Fruit fly (Drosophila melanogaster) whole organism, embryonic: ENCODE results near the gene Ccp84Ac.

ENCODE experiments used
- CG10366 ChIP-seq: fragments of 200-800 bp; sonication (Bioruptor generic); IDR thresholded peaks from 2 replicates; pipeline ENCODE4 v1.3.6; 2022; ENCODE audit warnings: missing biosample characterization, missing genetic modification characterization
- CG13775 ChIP-seq: fragments of 200-800 bp; sonication (Bioruptor generic); optimal IDR thresholded peaks from 3 replicates; lab custom pipeline; 2017; ENCODE audit warnings: missing biosample characterization, mild to moderate bottlenecking, missing genetic modification characterization
- CG14441 ChIP-seq: fragments of 200-800 bp; sonication (Bioruptor generic); IDR thresholded peaks from 2 replicates; pipeline ENCODE4 v1.3.6; 2022; ENCODE audit warnings: missing biosample characterization, missing genetic modification characterization
- CG15269 ChIP-seq: fragments of 200-800 bp; sonication (Bioruptor generic); optimal IDR thresholded peaks from 2 replicates; lab custom pipeline; 2018; ENCODE audit warnings: missing biosample characterization, mild to moderate bottlenecking, missing genetic modification characterization, moderate library complexity
- CG1603 ChIP-seq: fragments of 200-800 bp; sonication (Bioruptor generic); optimal IDR thresholded peaks from 2 replicates; lab custom pipeline; 2019; ENCODE audit warnings: missing biosample characterization, mild to moderate bottlenecking, missing genetic modification characterization, moderate library complexity
- CG16863 ChIP-seq: fragments of 200-800 bp; sonication (Bioruptor generic); optimal IDR thresholded peaks from 3 replicates; lab custom pipeline; 2016; ENCODE audit warnings: missing biosample characterization, missing genetic modification characterization
- CG17359 ChIP-seq: fragments of 200-800 bp; sonication (Bioruptor generic); optimal IDR thresholded peaks from 3 replicates; lab custom pipeline; 2018; ENCODE audit warnings: missing biosample characterization, mild to moderate bottlenecking, missing genetic modification characterization, moderate library complexity
- CG17612 ChIP-seq: fragments of 200-800 bp; sonication (Bioruptor generic); IDR thresholded peaks from 2 replicates; pipeline ENCODE4 v1.3.6; 2022; ENCODE audit warnings: missing biosample characterization, missing genetic modification characterization
- CG17829 ChIP-seq: fragments of 200-800 bp; optimal IDR thresholded peaks from 2 replicates; lab custom pipeline; 2019; ENCODE audit warnings: missing biosample characterization, mild to moderate bottlenecking, missing genetic modification characterization, moderate library complexity
- CG18764 ChIP-seq: fragments of 200-800 bp; sonication (Bioruptor generic); optimal IDR thresholded peaks from 3 replicates; lab custom pipeline; 2016; ENCODE audit warnings: missing biosample characterization, missing genetic modification characterization
- CG2678 ChIP-seq: fragments of 200-800 bp; sonication (Bioruptor generic); optimal IDR thresholded peaks from 3 replicates; lab custom pipeline; 2019; ENCODE audit warnings: missing biosample characterization, mild to moderate bottlenecking, missing genetic modification characterization, moderate library complexity
- CG30403 ChIP-seq: fragments of 200-800 bp; sonication (Bioruptor generic); optimal IDR thresholded peaks from 3 replicates; lab custom pipeline; 2016; ENCODE audit warnings: missing biosample characterization, missing genetic modification characterization
- CG32532 ChIP-seq: fragments of 200-800 bp; sonication (Bioruptor generic); IDR thresholded peaks from 2 replicates; pipeline ENCODE4 v1.3.6; 2022; ENCODE audit warnings: missing biosample characterization, missing genetic modification characterization
- CG32767 ChIP-seq: fragments of 200-800 bp; sonication (Bioruptor generic); IDR thresholded peaks from 2 replicates; pipeline ENCODE4 v1.3.6; 2022; ENCODE audit warnings: missing biosample characterization, missing genetic modification characterization
- CG34224 ChIP-seq: fragments of 200-800 bp; sonication (Bioruptor generic); IDR thresholded peaks from 3 replicates; pipeline ENCODE4 v1.3.6; 2022; ENCODE audit warnings: missing biosample characterization, missing genetic modification characterization; ENCODE audit not compliant: partially characterized antibody
- CG34422 ChIP-seq: fragments of 200-800 bp; sonication (Bioruptor generic); IDR thresholded peaks from 3 replicates; pipeline ENCODE4 v1.3.6; 2022; ENCODE audit warnings: missing biosample characterization, missing genetic modification characterization
- CG3838 ChIP-seq: fragments of 200-800 bp; sonication (Bioruptor generic); optimal IDR thresholded peaks from 3 replicates; lab custom pipeline; 2016; ENCODE audit warnings: missing biosample characterization, missing genetic modification characterization
- CG42726 ChIP-seq: fragments of 200-800 bp; sonication (Bioruptor generic); IDR thresholded peaks from 2 replicates; pipeline ENCODE4 v1.3.6; 2022; ENCODE audit warnings: missing biosample characterization, missing genetic modification characterization; ENCODE audit not compliant: partially characterized antibody
- CG6254 ChIP-seq: fragments of 200-800 bp; sonication (Bioruptor generic); optimal IDR thresholded peaks from 3 replicates; lab custom pipeline; 2017; ENCODE audit warnings: mild to moderate bottlenecking, missing biosample characterization, missing genetic modification reagents, missing genetic modification characterization
- CG7963 ChIP-seq: fragments of 200-800 bp; sonication (Bioruptor generic); IDR thresholded peaks from 3 replicates; pipeline ENCODE4 v1.3.6; 2022; ENCODE audit warnings: missing biosample characterization, missing genetic modification characterization; ENCODE audit not compliant: partially characterized antibody
- CHES-1-like ChIP-seq: fragments of 200-800 bp; sonication (Bioruptor generic); optimal IDR thresholded peaks from 2 replicates; lab custom pipeline; 2016; ENCODE audit warnings: missing biosample characterization, missing genetic modification characterization
- Camta ChIP-seq: fragments of 200-800 bp; sonication (Bioruptor generic); optimal IDR thresholded peaks from 2 replicates; lab custom pipeline; 2016; ENCODE audit warnings: missing biosample characterization, missing genetic modification characterization
- D19B ChIP-seq: fragments of 200-800 bp; sonication (Bioruptor generic); optimal IDR thresholded peaks from 2 replicates; lab custom pipeline; 2017; ENCODE audit warnings: missing biosample characterization, mild to moderate bottlenecking, missing genetic modification characterization
- Dad ChIP-seq: fragments of 200-800 bp; sonication (Bioruptor generic); optimal IDR thresholded peaks from 3 replicates; lab custom pipeline; 2016; ENCODE audit warnings: missing biosample characterization, missing genetic modification characterization
- Dfd ChIP-seq, 2 experiments: fragments of >200 bp; optimal IDR thresholded peaks; 2 replicates each; lab custom pipeline; 2017; ENCODE audit warnings: missing biosample characterization in 2 of 2, missing genetic modification characterization in 2 of 2
- Doc3 ChIP-seq: fragments of 200-800 bp; sonication (Bioruptor generic); IDR thresholded peaks from 3 replicates; pipeline ENCODE4 v1.3.6; 2022; ENCODE audit warnings: missing biosample characterization, missing genetic modification characterization; ENCODE audit not compliant: partially characterized antibody
- Dref ChIP-seq: fragments of 200-800 bp; sonication (Bioruptor generic); IDR thresholded peaks from 2 replicates; pipeline ENCODE4 v1.3.6; 2022; ENCODE audit warnings: missing biosample characterization, missing genetic modification characterization
- H2.0 ChIP-seq: fragments of 200-800 bp; sonication (Bioruptor generic); IDR thresholded peaks from 2 replicates; pipeline ENCODE4 v1.3.6; 2022; ENCODE audit warnings: missing biosample characterization, missing genetic modification characterization
- HLH3B ChIP-seq: fragments of 200-800 bp; sonication (Bioruptor generic); IDR thresholded peaks from 2 replicates; pipeline ENCODE4 v1.3.6; 2022; ENCODE audit warnings: missing biosample characterization, missing genetic modification characterization
- Hr3 ChIP-seq: fragments of 200-800 bp; sonication (Bioruptor generic); optimal IDR thresholded peaks from 3 replicates; lab custom pipeline; 2016; ENCODE audit warnings: missing biosample characterization, missing genetic modification characterization
- Hr78 ChIP-seq, 2 experiments: fragments of 200-800 bp in 1 of 2; fragments of >200 bp in 1 of 2; sonication (Bioruptor generic) in 1 of 2; optimal IDR thresholded peaks; 2 replicates each; lab custom pipeline; 2017 to 2019; ENCODE audit warnings: missing biosample characterization in 2 of 2, missing genetic modification characterization in 2 of 2, mild to moderate bottlenecking in 1 of 2, moderate library complexity in 1 of 2
- Trl ChIP-seq, 3 experiments: fragments of >200 bp in 2 of 3; fragments of 200-800 bp in 1 of 3; sonication (Bioruptor generic) in 1 of 3; optimal IDR thresholded peaks; 2 replicates in 1 of 3; 3 replicates in 2 of 3; lab custom pipeline; 2016 to 2017; ENCODE audit warnings: missing biosample characterization in 1 of 3, missing genetic modification characterization in 1 of 3
- amos ChIP-seq: fragments of 200-800 bp; sonication (Bioruptor generic); IDR thresholded peaks from 2 replicates; pipeline ENCODE4 v1.3.6; 2022; ENCODE audit warnings: missing biosample characterization, missing genetic modification characterization; ENCODE audit not compliant: partially characterized antibody
- bab2 ChIP-seq: fragments of 200-800 bp; sonication (Bioruptor generic); optimal IDR thresholded peaks from 2 replicates; lab custom pipeline; 2016; ENCODE audit warnings: missing biosample characterization, missing genetic modification characterization
- da ChIP-seq: fragments of 200-800 bp; sonication (Bioruptor generic); optimal IDR thresholded peaks from 2 replicates; lab custom pipeline; 2016; ENCODE audit warnings: missing biosample characterization, missing genetic modification characterization
- ewg ChIP-seq: fragments of 200-800 bp; sonication (Bioruptor generic); optimal IDR thresholded peaks from 3 replicates; lab custom pipeline; 2017; ENCODE audit warnings: mild to moderate bottlenecking, missing biosample characterization, missing genetic modification reagents, missing genetic modification characterization
- fd64A ChIP-seq: fragments of 200-800 bp; sonication (Bioruptor generic); optimal IDR thresholded peaks from 3 replicates; lab custom pipeline; 2018; ENCODE audit warnings: missing biosample characterization, mild to moderate bottlenecking, missing genetic modification characterization
- gcm ChIP-seq: fragments of 200-800 bp; sonication (Bioruptor generic); optimal IDR thresholded peaks from 2 replicates; lab custom pipeline; 2019; ENCODE audit warnings: missing biosample characterization, mild to moderate bottlenecking, missing genetic modification characterization, moderate library complexity
- gfzf ChIP-seq: fragments of 200-800 bp; sonication (Bioruptor generic); optimal IDR thresholded peaks from 2 replicates; lab custom pipeline; 2016; ENCODE audit warnings: missing biosample characterization, mild to moderate bottlenecking, missing genetic modification characterization, moderate library complexity
- gsb-n ChIP-seq: fragments of 200-800 bp; sonication (Bioruptor generic); optimal IDR thresholded peaks from 3 replicates; lab custom pipeline; 2018; ENCODE audit warnings: missing biosample characterization, mild to moderate bottlenecking, missing genetic modification characterization
- ham ChIP-seq: fragments of 200-800 bp; sonication (Bioruptor generic); IDR thresholded peaks from 2 replicates; pipeline ENCODE4 v1.3.6; 2022; ENCODE audit warnings: missing biosample characterization, missing genetic modification characterization
- hkb ChIP-seq, 2 experiments: fragments of 200-800 bp in 1 of 2; fragments of >200 bp in 1 of 2; sonication (Bioruptor generic) in 1 of 2; IDR thresholded peaks in 1 of 2; optimal IDR thresholded peaks in 1 of 2; 2 replicates each; pipeline versions ENCODE4 v1.3.6 to Lab custom; 2017 to 2022; ENCODE audit warnings: missing biosample characterization in 1 of 2, missing genetic modification characterization in 1 of 2
- mirr ChIP-seq: fragments of 200-800 bp; sonication (Bioruptor generic); optimal IDR thresholded peaks from 3 replicates; lab custom pipeline; 2018; ENCODE audit warnings: missing biosample characterization, mild to moderate bottlenecking, missing genetic modification characterization
- nau ChIP-seq: fragments of 200-800 bp; sonication (Bioruptor generic); optimal IDR thresholded peaks from 3 replicates; lab custom pipeline; 2017; ENCODE audit warnings: missing biosample characterization, mild to moderate bottlenecking, missing genetic modification characterization, missing genetic modification reagents
- nerfin-2 ChIP-seq: fragments of 200-800 bp; sonication (Bioruptor generic); IDR thresholded peaks from 2 replicates; pipeline ENCODE4 v1.3.6; 2022; ENCODE audit warnings: missing biosample characterization, missing genetic modification characterization; ENCODE audit not compliant: partially characterized antibody
- slbo ChIP-seq: fragments of 200-800 bp; sonication (Bioruptor generic); IDR thresholded peaks from 2 replicates; pipeline ENCODE4 v1.3.6; 2022; ENCODE audit warnings: missing biosample characterization, missing genetic modification characterization
- tll ChIP-seq, 2 experiments: fragments of 200-800 bp in 1 of 2; fragments of >200 bp in 1 of 2; sonication (Bioruptor generic) in 1 of 2; optimal IDR thresholded peaks; 2 replicates each; lab custom pipeline; 2017 to 2019; ENCODE audit warnings: missing biosample characterization in 2 of 2, missing genetic modification characterization in 2 of 2, mild to moderate bottlenecking in 1 of 2, moderate library complexity in 1 of 2
- toy ChIP-seq: fragments of 200-800 bp; sonication (Bioruptor generic); IDR thresholded peaks from 2 replicates; pipeline ENCODE4 v1.3.6; 2022; ENCODE audit warnings: missing biosample characterization, missing genetic modification characterization
- wdn ChIP-seq: fragments of 200-800 bp; sonication (Bioruptor generic); IDR thresholded peaks from 2 replicates; pipeline ENCODE4 v1.3.6; 2022; ENCODE audit warnings: missing biosample characterization, missing genetic modification characterization

Gene Ccp84Ac

dm6 chr3R:6665117-6665654 lies 30.9 kb downstream of the Ccp84Ac start (continued):
- TF ChIP-seq mirr (GFP tag; lab: Kevin White, UChicago) (no peak), gsb-n (peak; percentile 43), Trl (optimal IDR thresholded peaks at IDR 0.05; lab: Kevin White, UChicago) (no peak), Trl (GFP tag; optimal IDR thresholded peaks at IDR 0.05; lab: Kevin White, UChicago) (no peak), Dfd (GFP tag; optimal IDR thresholded peaks at IDR 0.05; lab: Kevin White, UChicago) (no peak), Hr78 (GFP tag; optimal IDR thresholded peaks at IDR 0.05; lab: Kevin White, UChicago) (no peak), CG32532 (GFP tag; lab: Robert Waterston, UW) (no peak), gcm (GFP tag; lab: Kevin White, UChicago) (no peak), Hr3 (GFP tag; lab: Kevin White, UChicago) (no peak), CG18764 (GFP tag; lab: Kevin White, UChicago) (no peak), CG17829 (tag; lab: Kevin White, UChicago) (no peak), CG13775 (GFP tag; lab: Kevin White, UChicago) (no peak), CG10366 (GFP tag; lab: Robert Waterston, UW) (no peak), CG1603 (tag; lab: Kevin White, UChicago) (peak; percentile 67), toy (GFP tag; lab: Robert Waterston, UW) (no peak), CG32767 (GFP tag; lab: Robert Waterston, UW) (no peak), CG2678 (no peak), Dref (GFP tag; lab: Robert Waterston, UW) (no peak), amos (GFP tag; lab: Robert Waterston, UW) (no peak), Dad (GFP tag; lab: Kevin White, UChicago) (no peak), CG42726 (GFP tag; lab: Robert Waterston, UW) (no peak), CG34422 (GFP tag; lab: Robert Waterston, UW) (no peak), CG14441 (no peak), nerfin-2 (GFP tag; lab: Robert Waterston, UW) (no peak), hkb (optimal IDR thresholded peaks at IDR 0.05; lab: Kevin White, UChicago) (no peak), hkb (GFP tag; IDR thresholded peaks at IDR 0.05; lab: Robert Waterston, UW) (0 out of 2 replicates have a peak, but pooled peaks have one; percentile 41), CG16863 (GFP tag; lab: Kevin White, UChicago) (no peak), ham (GFP tag; lab: Robert Waterston, UW) (no peak), wdn (GFP tag; lab: Robert Waterston, UW) (no peak), Camta (no peak), CG17612 (GFP tag; lab: Robert Waterston, UW) (no peak), CG3838 (no peak), CG17359 (tag; lab: Kevin White, UChicago) (peak; percentile 12), da (GFP tag; lab: Kevin White, UChicago) (no peak), HLH3B (no peak), tll (GFP tag; optimal IDR thresholded peaks at IDR 0.05; lab: Kevin White, UChicago) (no peak), D19B (GFP tag; lab: Kevin White, UChicago) (no peak), CG34224 (GFP tag; lab: Robert Waterston, UW) (no peak), fd64A (peak; percentile 61), CG6254 (GFP tag; lab: Kevin White, UChicago) (no peak), gfzf (GFP tag; lab: Kevin White, UChicago) (no peak), CHES-1-like (GFP tag; lab: Kevin White, UChicago) (no peak), CG15269 (tag; lab: Kevin White, UChicago) (no peak), H2.0 (GFP tag; lab: Robert Waterston, UW) (no peak), ewg (GFP tag; lab: Kevin White, UChicago) (peak; percentile 32), slbo (no peak), bab2 (GFP tag; lab: Kevin White, UChicago) (no peak), CG30403 (GFP tag; lab: Kevin White, UChicago) (no peak), CG7963 (GFP tag; lab: Robert Waterston, UW) (no peak), nau (GFP tag; lab: Kevin White, UChicago) (no peak), Doc3 (GFP tag; lab: Robert Waterston, UW) (no peak)
